Fruit fly (Drosophila melanogaster) whole organism, embryonic: ENCODE results near the gene Tpr2.

ENCODE experiments used
- Ada2b ChIP-seq: fragments of 200-800 bp; sonication (Bioruptor generic); IDR thresholded peaks from 2 replicates; pipeline ENCODE4 v1.3.6; 2022; ENCODE audit warnings: missing biosample characterization, missing genetic modification characterization
- Asciz ChIP-seq: fragments of 200-800 bp; sonication (Bioruptor generic); optimal IDR thresholded peaks from 2 replicates; lab custom pipeline; 2017; ENCODE audit warnings: missing biosample characterization, mild to moderate bottlenecking, missing genetic modification characterization, missing genetic modification reagents
- Atf6 ChIP-seq: fragments of 200-800 bp; sonication (Bioruptor generic); IDR thresholded peaks from 2 replicates; pipeline ENCODE4 v1.3.6; 2022; ENCODE audit warnings: missing biosample characterization, missing genetic modification characterization
- Awh ChIP-seq: fragments of 200-800 bp; sonication (Bioruptor generic); IDR thresholded peaks from 2 replicates; pipeline ENCODE4, ENCODE4 v1.3.6; 2022; ENCODE audit warnings: missing biosample characterization, missing genetic modification characterization
- B-H2 ChIP-seq: fragments of 200-800 bp; sonication (Bioruptor generic); optimal IDR thresholded peaks from 2 replicates; lab custom pipeline; 2018; ENCODE audit warnings: missing biosample characterization, mild to moderate bottlenecking, missing genetic modification characterization
- CG10543 ChIP-seq: fragments of 200-800 bp; sonication (Bioruptor generic); optimal IDR thresholded peaks from 3 replicates; lab custom pipeline; 2017; ENCODE audit warnings: missing biosample characterization, mild to moderate bottlenecking, missing genetic modification characterization, moderate library complexity
- CG11456 ChIP-seq: fragments of 200-800 bp; sonication (Bioruptor generic); IDR thresholded peaks from 3 replicates; pipeline ENCODE4 v1.3.6; 2022; ENCODE audit warnings: missing biosample characterization, missing genetic modification characterization
- CG12391 ChIP-seq: fragments of 200-800 bp; sonication (Bioruptor generic); optimal IDR thresholded peaks from 3 replicates; lab custom pipeline; 2018; ENCODE audit warnings: missing biosample characterization, mild to moderate bottlenecking, missing genetic modification characterization, moderate library complexity
- CG12769 ChIP-seq: fragments of 200-800 bp; sonication (Bioruptor generic); optimal IDR thresholded peaks from 2 replicates; lab custom pipeline; 2019; ENCODE audit warnings: missing biosample characterization, mild to moderate bottlenecking, missing genetic modification characterization, moderate library complexity
- CG15011 ChIP-seq: fragments of 200-800 bp; sonication (Bioruptor generic); optimal IDR thresholded peaks from 3 replicates; lab custom pipeline; 2018; ENCODE audit warnings: missing biosample characterization, mild to moderate bottlenecking, missing genetic modification characterization
- CG1792 ChIP-seq: fragments of 200-800 bp; sonication (Bioruptor generic); optimal IDR thresholded peaks from 2 replicates; lab custom pipeline; 2016; ENCODE audit warnings: missing biosample characterization, missing genetic modification characterization
- CG18599 ChIP-seq: fragments of 200-800 bp; sonication (Bioruptor generic); optimal IDR thresholded peaks from 3 replicates; lab custom pipeline; 2017; ENCODE audit warnings: missing biosample characterization, missing genetic modification characterization, mild to moderate bottlenecking, moderate library complexity, missing genetic modification reagents
- CG2199 ChIP-seq: fragments of 200-800 bp; sonication (Bioruptor generic); IDR thresholded peaks from 3 replicates; pipeline ENCODE4 v1.3.6; 2022; ENCODE audit warnings: missing biosample characterization, missing genetic modification characterization
- CG34376 ChIP-seq: fragments of 200-800 bp; sonication (Bioruptor generic); optimal IDR thresholded peaks from 2 replicates; lab custom pipeline; 2018; ENCODE audit warnings: missing biosample characterization, mild to moderate bottlenecking, missing genetic modification characterization
- CG4328 ChIP-seq: fragments of 200-800 bp; sonication (Bioruptor generic); optimal IDR thresholded peaks from 3 replicates; lab custom pipeline; 2017; ENCODE audit warnings: missing biosample characterization, missing genetic modification reagents, missing genetic modification characterization
- CG7556 ChIP-seq: fragments of 200-800 bp; sonication (Bioruptor generic); optimal IDR thresholded peaks from 2 replicates; lab custom pipeline; 2017; ENCODE audit warnings: missing biosample characterization, mild to moderate bottlenecking, missing genetic modification characterization
- CG8089 ChIP-seq: fragments of 200-800 bp; sonication (Bioruptor generic); optimal IDR thresholded peaks from 3 replicates; lab custom pipeline; 2016; ENCODE audit warnings: missing biosample characterization, missing genetic modification characterization
- CG8290 ChIP-seq, 3 experiments: fragments of 200-800 bp; sonication (Bioruptor generic); optimal IDR thresholded peaks; 2 replicates each; lab custom pipeline; 2016 to 2019; ENCODE audit warnings: missing biosample characterization in 3 of 3, missing genetic modification characterization in 3 of 3, mild to moderate bottlenecking in 2 of 3, moderate library complexity in 1 of 3
- CG9932 ChIP-seq: fragments of 200-800 bp; sonication (Bioruptor generic); IDR thresholded peaks from 2 replicates; pipeline ENCODE4 v1.3.6; 2022; ENCODE audit warnings: missing biosample characterization, missing genetic modification characterization
- CHES-1-like ChIP-seq: fragments of 200-800 bp; sonication (Bioruptor generic); optimal IDR thresholded peaks from 2 replicates; lab custom pipeline; 2016; ENCODE audit warnings: missing biosample characterization, missing genetic modification characterization
- D19A ChIP-seq: fragments of 200-800 bp; optimal IDR thresholded peaks from 3 replicates; lab custom pipeline; 2019; ENCODE audit warnings: missing biosample characterization, mild to moderate bottlenecking, missing genetic modification characterization, moderate library complexity
- Eip74EF ChIP-seq, 2 experiments: fragments of 200-800 bp in 1 of 2; fragments of >200 bp in 1 of 2; sonication (Bioruptor generic) in 1 of 2; optimal IDR thresholded peaks; 2 replicates each; lab custom pipeline; 2017 to 2019; ENCODE audit warnings: missing biosample characterization in 2 of 2, missing genetic modification characterization in 2 of 2, mild to moderate bottlenecking in 1 of 2, moderate library complexity in 1 of 2
- Hey ChIP-seq: fragments of 200-800 bp; sonication (Bioruptor generic); optimal IDR thresholded peaks from 3 replicates; lab custom pipeline; 2018; ENCODE audit warnings: missing biosample characterization, mild to moderate bottlenecking, missing genetic modification characterization
- Nf-YB ChIP-seq: fragments of 200-800 bp; sonication (Bioruptor generic); optimal IDR thresholded peaks from 3 replicates; lab custom pipeline; 2019; ENCODE audit warnings: missing biosample characterization, mild to moderate bottlenecking, missing genetic modification characterization, moderate library complexity
- Nf-YC ChIP-seq: fragments of 200-800 bp; optimal IDR thresholded peaks from 3 replicates; lab custom pipeline; 2019; ENCODE audit warnings: missing biosample characterization, mild to moderate bottlenecking, missing genetic modification characterization, moderate library complexity
- Pdp1 ChIP-seq, 2 experiments: fragments of 200-800 bp; sonication (Bioruptor generic); optimal IDR thresholded peaks; 3 replicates each; lab custom pipeline; 2016; ENCODE audit warnings: missing biosample characterization in 2 of 2, missing genetic modification characterization in 2 of 2, mild to moderate bottlenecking in 1 of 2, moderate library complexity in 1 of 2
- Rfx ChIP-seq: fragments of 200-800 bp; sonication (Bioruptor generic); IDR thresholded peaks from 2 replicates; pipeline ENCODE4 v1.3.6; 2022; ENCODE audit warnings: missing biosample characterization, missing genetic modification characterization
- caup ChIP-seq: fragments of 200-800 bp; sonication (Bioruptor generic); optimal IDR thresholded peaks from 3 replicates; lab custom pipeline; 2017; ENCODE audit warnings: missing biosample characterization, mild to moderate bottlenecking, missing genetic modification characterization, moderate library complexity; ENCODE audit not compliant: severe bottlenecking
- chinmo ChIP-seq: fragments of 200-800 bp; sonication (Bioruptor generic); IDR thresholded peaks from 4 replicates; pipeline ENCODE4 v1.3.6; 2022; ENCODE audit warnings: missing biosample characterization, missing genetic modification characterization; ENCODE audit not compliant: partially characterized antibody
- eve ChIP-seq, 2 experiments: fragments of >200 bp; optimal IDR thresholded peaks; 2 replicates each; lab custom pipeline; 2017; ENCODE audit warnings: missing biosample characterization in 2 of 2, missing genetic modification characterization in 2 of 2
- exex ChIP-seq: fragments of 200-800 bp; sonication (Bioruptor generic); optimal IDR thresholded peaks from 4 replicates; lab custom pipeline; 2018; ENCODE audit warnings: missing biosample characterization, mild to moderate bottlenecking, missing genetic modification characterization, moderate library complexity
- fru ChIP-seq: fragments of >200 bp; optimal IDR thresholded peaks from 2 replicates; lab custom pipeline; 2017
- gem ChIP-seq: fragments of 200-800 bp; sonication (Bioruptor generic); optimal IDR thresholded peaks from 2 replicates; lab custom pipeline; 2019; ENCODE audit warnings: missing biosample characterization, mild to moderate bottlenecking, missing genetic modification characterization, moderate library complexity
- jigr1 ChIP-seq: fragments of 200-800 bp; sonication (Bioruptor generic); IDR thresholded peaks from 3 replicates; pipeline ENCODE4 v1.3.6; 2022; ENCODE audit warnings: missing biosample characterization, missing genetic modification characterization
- kay ChIP-seq: fragments of 200-800 bp; sonication (Bioruptor generic); optimal IDR thresholded peaks from 2 replicates; lab custom pipeline; 2016; ENCODE audit warnings: missing biosample characterization, missing genetic modification characterization
- lab ChIP-seq: fragments of 200-800 bp; sonication (Bioruptor generic); optimal IDR thresholded peaks from 3 replicates; lab custom pipeline; 2017; ENCODE audit warnings: missing biosample characterization, missing genetic modification characterization, mild to moderate bottlenecking, moderate library complexity, missing genetic modification reagents
- mirr ChIP-seq: fragments of 200-800 bp; sonication (Bioruptor generic); optimal IDR thresholded peaks from 3 replicates; lab custom pipeline; 2018; ENCODE audit warnings: missing biosample characterization, mild to moderate bottlenecking, missing genetic modification characterization
- nom ChIP-seq: fragments of 200-800 bp; sonication (Bioruptor generic); optimal IDR thresholded peaks from 2 replicates; lab custom pipeline; 2017; ENCODE audit warnings: missing biosample characterization, missing genetic modification characterization, mild to moderate bottlenecking, moderate library complexity, missing genetic modification reagents
- sd ChIP-seq: fragments of 200-800 bp; sonication (Bioruptor generic); optimal IDR thresholded peaks from 3 replicates; lab custom pipeline; 2018; ENCODE audit warnings: missing biosample characterization, mild to moderate bottlenecking, missing genetic modification characterization, moderate library complexity
- sob ChIP-seq: fragments of 200-800 bp; sonication (Bioruptor generic); IDR thresholded peaks from 2 replicates; pipeline ENCODE4 v1.3.6; 2022; ENCODE audit warnings: missing biosample characterization, missing genetic modification characterization
- stc ChIP-seq: fragments of 200-800 bp; sonication (Bioruptor generic); IDR thresholded peaks from 2 replicates; pipeline ENCODE4 v1.3.6; 2022; ENCODE audit warnings: missing biosample characterization, missing genetic modification characterization
- sug ChIP-seq: fragments of 200-800 bp; optimal IDR thresholded peaks from 2 replicates; lab custom pipeline; 2019; ENCODE audit warnings: missing biosample characterization, mild to moderate bottlenecking, missing genetic modification characterization, moderate library complexity
- vvl ChIP-seq: fragments of 200-800 bp; sonication (Bioruptor generic); IDR thresholded peaks from 2 replicates; pipeline ENCODE4 v1.3.6; 2022; ENCODE audit warnings: missing biosample characterization, missing genetic modification characterization
- yki ChIP-seq: fragments of >200 bp; optimal IDR thresholded peaks from 3 replicates; lab custom pipeline; 2018

Tpr2 gene

dm6 chr2L:16526578-16526977 is 35.2 kb downstream of the Tpr2 start (continued):
- TF ChIP-seq CG34376 (no peak), Hey (tag; lab: Kevin White, UChicago) (no peak), Rfx (GFP tag; lab: Robert Waterston, UW) (no peak), Awh (GFP tag; lab: Robert Waterston, UW) (no peak), CG12391 (no peak), Atf6 (GFP tag; lab: Robert Waterston, UW) (no peak), gem (tag; lab: Kevin White, UChicago) (no peak), D19A (no peak), fru (no peak), CG15011 (GFP tag; lab: Kevin White, UChicago) (peak; percentile 32), eve (GFP tag; optimal IDR thresholded peaks at IDR 0.05; lab: Kevin White, UChicago) (peak in 1 of 2 experiments; percentile 74), CG18599 (peak; percentile 47), sob (GFP tag; lab: Robert Waterston, UW) (no peak), CG1792 (no peak), CG7556 (peak; percentile 5)

dm6 chr2L:16528493-16528892 is 37.2 kb downstream of the Tpr2 start:
- TF ChIP-seq Atf6 (GFP tag; lab: Robert Waterston, UW) (peak; percentile 19; the same call in 1 of the 2 replicates), exex (tag; lab: Kevin White, UChicago) (peak; percentile 17), CG8089 (no peak), CHES-1-like (GFP tag; lab: Kevin White, UChicago) (no peak), kay (GFP tag; lab: Kevin White, UChicago) (peak; percentile 69), CG2199 (0 out of 3 replicates have a peak, but pooled peaks have one; percentile 61), Nf-YC (tag; lab: Kevin White, UChicago) (peak; percentile 28), mirr (GFP tag; lab: Kevin White, UChicago) (peak; percentile 44), jigr1 (GFP tag; lab: Robert Waterston, UW) (no peak), Nf-YB (peak; percentile 41), sd (tag; lab: Kevin White, UChicago) (peak; percentile 81), chinmo (GFP tag; lab: Robert Waterston, UW) (0 out of 4 replicates have a peak, but pooled peaks have one; percentile 26), CG34376 (peak; percentile 26), Asciz (GFP tag; lab: Kevin White, UChicago) (no peak), sug (tag; lab: Kevin White, UChicago) (peak; percentile 10), CG10543 (peak; percentile 22)

dm6 chr2L:16529485-16530413 is 38.4 kb downstream of the Tpr2 start:
- TF ChIP-seq Ada2b (GFP tag; lab: Robert Waterston, UW) (no peak), mirr (GFP tag; lab: Kevin White, UChicago) (peak; percentile 48), CG7556 (no peak), B-H2 (GFP tag; lab: Kevin White, UChicago) (peak; percentile 46), CG8290 (GFP tag; optimal IDR thresholded peaks at IDR 0.05; lab: Kevin White, UChicago) (no peak), CG8290 (tag; optimal IDR thresholded peaks at IDR 0.05; lab: Kevin White, UChicago) (peak in 1 of 2 experiments; percentile 54), Pdp1 (GFP tag; optimal IDR thresholded peaks at IDR 0.05; lab: Kevin White, UChicago) (peak in 1 of 2 experiments; percentile 53), exex (tag; lab: Kevin White, UChicago) (peak; percentile 31), Eip74EF (GFP tag; optimal IDR thresholded peaks at IDR 0.05; lab: Kevin White, UChicago) (peak in 1 of 2 experiments; percentile 66), Atf6 (GFP tag; lab: Robert Waterston, UW) (0 out of 2 replicates have a peak, but pooled peaks have one; percentile 47), CG9932 (GFP tag; lab: Robert Waterston, UW) (peak; percentile 46), CG11456 (GFP tag; lab: Robert Waterston, UW) (0 out of 3 replicates have a peak, but pooled peaks have one; percentile 37), lab (peak; percentile 35), CG4328 (no peak), sug (tag; lab: Kevin White, UChicago) (peak; percentile 49), CG1792 (no peak), caup (GFP tag; lab: Kevin White, UChicago) (peak; percentile 7), CG12769 (tag; lab: Kevin White, UChicago) (peak; percentile 40), vvl (GFP tag; lab: Robert Waterston, UW) (0 out of 2 replicates have a peak, but pooled peaks have one; percentile 20), nom (GFP tag; lab: Kevin White, UChicago) (peak; percentile 37), yki (lab: Kevin White, UChicago) (no peak), stc (GFP tag; lab: Robert Waterston, UW) (no peak)
